Fruit fly (Drosophila melanogaster) whole organism, embryonic: ENCODE data around the gene Drsl1.

Source experiments
- Aef1 ChIP-seq: fragments of 200-800 bp; sonication (Bioruptor generic); IDR thresholded peaks from 3 replicates; pipeline ENCODE4 v1.3.6; 2022; ENCODE audit warnings: missing biosample characterization, missing genetic modification characterization
- Asciz ChIP-seq: fragments of 200-800 bp; sonication (Bioruptor generic); optimal IDR thresholded peaks from 2 replicates; lab custom pipeline; 2017; ENCODE audit warnings: missing biosample characterization, mild to moderate bottlenecking, missing genetic modification characterization, missing genetic modification reagents
- Blimp-1 ChIP-seq: fragments of 200-800 bp; sonication (Bioruptor generic); optimal IDR thresholded peaks from 3 replicates; lab custom pipeline; 2018; ENCODE audit warnings: missing biosample characterization, missing genetic modification characterization, mild to moderate bottlenecking, moderate library complexity, missing genetic modification reagents
- C15 ChIP-seq: fragments of 200-800 bp; sonication (Bioruptor generic); IDR thresholded peaks from 3 replicates; pipeline ENCODE4 v1.3.6; 2022; ENCODE audit warnings: missing biosample characterization, missing genetic modification characterization
- CG10543 ChIP-seq: fragments of 200-800 bp; sonication (Bioruptor generic); optimal IDR thresholded peaks from 3 replicates; lab custom pipeline; 2017; ENCODE audit warnings: missing biosample characterization, mild to moderate bottlenecking, missing genetic modification characterization, moderate library complexity
- CG10565 ChIP-seq: fragments of 200-800 bp; sonication (Bioruptor generic); optimal IDR thresholded peaks from 3 replicates; lab custom pipeline; 2016; ENCODE audit warnings: missing biosample characterization, mild to moderate bottlenecking, missing genetic modification characterization
- CG11247 ChIP-seq: fragments of 200-800 bp; sonication (Bioruptor generic); IDR thresholded peaks from 2 replicates; pipeline ENCODE4 v1.3.6; 2022; ENCODE audit warnings: missing biosample characterization, missing genetic modification characterization
- CG12071 ChIP-seq: fragments of 200-800 bp; sonication (Bioruptor generic); optimal IDR thresholded peaks from 3 replicates; lab custom pipeline; 2018; ENCODE audit warnings: missing biosample characterization, mild to moderate bottlenecking, missing genetic modification characterization
- CG12155 ChIP-seq: fragments of 200-800 bp; sonication (Bioruptor generic); optimal IDR thresholded peaks from 3 replicates; lab custom pipeline; 2016; ENCODE audit warnings: missing biosample characterization, missing genetic modification characterization
- CG12219 ChIP-seq: fragments of 200-800 bp; sonication (Bioruptor generic); optimal IDR thresholded peaks from 3 replicates; lab custom pipeline; 2018; ENCODE audit warnings: missing biosample characterization, mild to moderate bottlenecking, missing genetic modification characterization
- CG1233 ChIP-seq: fragments of 200-800 bp; sonication (Bioruptor generic); optimal IDR thresholded peaks from 4 replicates; lab custom pipeline; 2018; ENCODE audit warnings: missing biosample characterization, mild to moderate bottlenecking, missing genetic modification characterization
- CG13287 ChIP-seq: fragments of 200-800 bp; sonication (Bioruptor generic); IDR thresholded peaks from 2 replicates; pipeline ENCODE4 v1.3.6; 2022; ENCODE audit warnings: missing biosample characterization, missing genetic modification characterization; ENCODE audit not compliant: partially characterized antibody
- CG17186 ChIP-seq: fragments of 200-800 bp; sonication (Bioruptor generic); optimal IDR thresholded peaks from 3 replicates; lab custom pipeline; 2017; ENCODE audit warnings: missing biosample characterization, missing genetic modification reagents, missing genetic modification characterization
- CG2202 ChIP-seq: fragments of 200-800 bp; sonication (Bioruptor generic); optimal IDR thresholded peaks from 2 replicates; lab custom pipeline; 2018; ENCODE audit warnings: missing biosample characterization, mild to moderate bottlenecking, missing genetic modification characterization
- CG32532 ChIP-seq: fragments of 200-800 bp; sonication (Bioruptor generic); IDR thresholded peaks from 2 replicates; pipeline ENCODE4 v1.3.6; 2022; ENCODE audit warnings: missing biosample characterization, missing genetic modification characterization
- CG33557 ChIP-seq: fragments of 200-800 bp; sonication (Bioruptor generic); optimal IDR thresholded peaks from 2 replicates; lab custom pipeline; 2019; ENCODE audit warnings: missing biosample characterization, mild to moderate bottlenecking, missing genetic modification characterization, moderate library complexity
- CG3407 ChIP-seq: fragments of 200-800 bp; sonication (Bioruptor generic); optimal IDR thresholded peaks from 2 replicates; lab custom pipeline; 2018; ENCODE audit warnings: missing biosample characterization, mild to moderate bottlenecking, missing genetic modification characterization
- CG4282 ChIP-seq: fragments of 200-800 bp; sonication (Bioruptor generic); optimal IDR thresholded peaks from 2 replicates; lab custom pipeline; 2016; ENCODE audit warnings: missing biosample characterization, missing genetic modification characterization
- CG4360 ChIP-seq: fragments of 200-800 bp; sonication (Bioruptor generic); IDR thresholded peaks from 2 replicates; pipeline ENCODE4 v1.3.6; 2022; ENCODE audit warnings: missing biosample characterization, missing genetic modification characterization
- CG6765 ChIP-seq: fragments of 200-800 bp; sonication (Bioruptor generic); optimal IDR thresholded peaks from 3 replicates; lab custom pipeline; 2017; ENCODE audit warnings: missing biosample characterization, mild to moderate bottlenecking, missing genetic modification characterization
- CG7839 ChIP-seq: fragments of 200-800 bp; sonication (Bioruptor generic); optimal IDR thresholded peaks from 3 replicates; lab custom pipeline; 2018; ENCODE audit warnings: missing biosample characterization, mild to moderate bottlenecking, missing genetic modification characterization, moderate library complexity
- CG8924 ChIP-seq: fragments of 200-800 bp; optimal IDR thresholded peaks from 3 replicates; lab custom pipeline; 2019; ENCODE audit warnings: missing biosample characterization, mild to moderate bottlenecking, missing genetic modification characterization, moderate library complexity
- CG9437 ChIP-seq: fragments of 200-800 bp; sonication (Bioruptor generic); optimal IDR thresholded peaks from 2 replicates; lab custom pipeline; 2018; ENCODE audit warnings: missing biosample characterization, mild to moderate bottlenecking, missing genetic modification characterization
- Camta ChIP-seq: fragments of 200-800 bp; sonication (Bioruptor generic); optimal IDR thresholded peaks from 2 replicates; lab custom pipeline; 2016; ENCODE audit warnings: missing biosample characterization, missing genetic modification characterization
- CkIIα-i1 ChIP-seq: fragments of 200-800 bp; sonication (Bioruptor generic); IDR thresholded peaks from 2 replicates; pipeline ENCODE4 v1.3.6; 2022; ENCODE audit warnings: missing biosample characterization, missing genetic modification characterization
- Deaf1 ChIP-seq: fragments of 200-800 bp; optimal IDR thresholded peaks from 3 replicates; lab custom pipeline; 2019; ENCODE audit warnings: missing biosample characterization, mild to moderate bottlenecking, missing genetic modification characterization, moderate library complexity
- Dip3 ChIP-seq: fragments of 200-800 bp; sonication (Bioruptor generic); optimal IDR thresholded peaks from 3 replicates; lab custom pipeline; 2016; ENCODE audit warnings: missing biosample characterization, missing genetic modification characterization
- Ets97D ChIP-seq: fragments of 200-800 bp; sonication (Bioruptor generic); optimal IDR thresholded peaks from 3 replicates; lab custom pipeline; 2016; ENCODE audit warnings: missing biosample characterization, missing genetic modification characterization
- Hmr ChIP-seq: fragments of 200-800 bp; sonication (Bioruptor generic); optimal IDR thresholded peaks from 3 replicates; lab custom pipeline; 2017; ENCODE audit warnings: mild to moderate bottlenecking, missing biosample characterization, missing genetic modification reagents, missing genetic modification characterization
- Hsf ChIP-seq: fragments of 200-800 bp; sonication (Bioruptor generic); optimal IDR thresholded peaks from 3 replicates; lab custom pipeline; 2016; ENCODE audit warnings: missing biosample characterization, missing genetic modification characterization
- Mrtf ChIP-seq: fragments of 200-800 bp; sonication (Bioruptor generic); IDR thresholded peaks from 3 replicates; pipeline ENCODE4 v1.3.6; 2022; ENCODE audit warnings: missing biosample characterization, missing genetic modification characterization
- Myb ChIP-seq: fragments of 200-800 bp; sonication (Bioruptor generic); optimal IDR thresholded peaks from 2 replicates; lab custom pipeline; 2016; ENCODE audit warnings: missing biosample characterization, missing genetic modification characterization
- Opbp ChIP-seq: fragments of 200-800 bp; sonication (Bioruptor generic); IDR thresholded peaks from 3 replicates; pipeline ENCODE4 v1.3.6; 2022; ENCODE audit warnings: missing biosample characterization, missing genetic modification characterization; ENCODE audit not compliant: partially characterized antibody
- Ptx1 ChIP-seq: fragments of 200-800 bp; sonication (Bioruptor generic); IDR thresholded peaks from 2 replicates; pipeline ENCODE4 v1.3.6; 2022; ENCODE audit warnings: missing biosample characterization, missing genetic modification characterization
- Sry-β ChIP-seq: fragments of 200-800 bp; sonication (Bioruptor generic); optimal IDR thresholded peaks from 2 replicates; lab custom pipeline; 2018; ENCODE audit warnings: missing biosample characterization, mild to moderate bottlenecking, missing genetic modification characterization, moderate library complexity
- TFAM ChIP-seq: fragments of 200-800 bp; sonication (Bioruptor generic); optimal IDR thresholded peaks from 2 replicates; lab custom pipeline; 2017; ENCODE audit warnings: missing biosample characterization, missing genetic modification characterization, inconsistent platforms
- ato ChIP-seq: fragments of 200-800 bp; sonication (Bioruptor generic); IDR thresholded peaks from 2 replicates; pipeline ENCODE4 v1.3.6; 2022; ENCODE audit warnings: missing biosample characterization, missing genetic modification characterization; ENCODE audit not compliant: partially characterized antibody
- bcd ChIP-seq: fragments of 200-800 bp; sonication (Bioruptor generic); optimal IDR thresholded peaks from 2 replicates; lab custom pipeline; 2017; ENCODE audit warnings: missing biosample characterization, mild to moderate bottlenecking, missing genetic modification characterization
- exex ChIP-seq: fragments of 200-800 bp; sonication (Bioruptor generic); optimal IDR thresholded peaks from 4 replicates; lab custom pipeline; 2018; ENCODE audit warnings: missing biosample characterization, mild to moderate bottlenecking, missing genetic modification characterization, moderate library complexity
- hb ChIP-seq: fragments of 200-800 bp; sonication (Bioruptor generic); IDR thresholded peaks from 3 replicates; pipeline ENCODE4 v1.3.6; 2022; ENCODE audit warnings: missing biosample characterization, missing genetic modification characterization; ENCODE audit not compliant: partially characterized antibody
- insv ChIP-seq, 2 experiments: fragments of 200-800 bp; sonication (Bioruptor generic); optimal IDR thresholded peaks; 3 replicates each; lab custom pipeline; 2016 to 2018; ENCODE audit warnings: missing biosample characterization in 2 of 2, missing genetic modification characterization in 2 of 2
- inv ChIP-seq: fragments of 200-800 bp; sonication (Bioruptor generic); IDR thresholded peaks from 2 replicates; pipeline ENCODE4 v1.3.6; 2022; ENCODE audit warnings: missing biosample characterization, missing genetic modification characterization; ENCODE audit not compliant: partially characterized antibody
- luna ChIP-seq: fragments of 200-800 bp; sonication (Bioruptor generic); optimal IDR thresholded peaks from 2 replicates; lab custom pipeline; 2016; ENCODE audit warnings: missing biosample characterization, missing genetic modification characterization
- phol ChIP-seq: fragments of 200-800 bp; sonication (Bioruptor generic); optimal IDR thresholded peaks from 3 replicates; lab custom pipeline; 2018; ENCODE audit warnings: missing biosample characterization, mild to moderate bottlenecking, missing genetic modification characterization, moderate library complexity
- psq ChIP-seq: fragments of 200-800 bp; sonication (Bioruptor generic); optimal IDR thresholded peaks from 2 replicates; lab custom pipeline; 2017; ENCODE audit warnings: missing biosample characterization, missing genetic modification characterization
- sr ChIP-seq: fragments of 200-800 bp; sonication (Bioruptor generic); IDR thresholded peaks from 3 replicates; pipeline ENCODE4 v1.3.6; 2022; ENCODE audit warnings: missing biosample characterization, missing genetic modification characterization
- sug ChIP-seq: fragments of 200-800 bp; optimal IDR thresholded peaks from 2 replicates; lab custom pipeline; 2019; ENCODE audit warnings: missing biosample characterization, mild to moderate bottlenecking, missing genetic modification characterization, moderate library complexity
- unpg ChIP-seq: fragments of 200-800 bp; sonication (Bioruptor generic); optimal IDR thresholded peaks from 3 replicates; lab custom pipeline; 2018; ENCODE audit warnings: missing biosample characterization, mild to moderate bottlenecking, missing genetic modification characterization, moderate library complexity
- usp ChIP-seq: fragments of >200 bp; optimal IDR thresholded peaks from 2 replicates; lab custom pipeline; 2017; ENCODE audit warnings: missing biosample characterization, missing genetic modification characterization

Gene Drsl1

dm6 chr3L:3301171-3301738 lies 34.3 kb downstream of the Drsl1 start (continued):
- TF ChIP-seq Aef1 (GFP tag; lab: Robert Waterston, UW) (peak; percentile 89), Ptx1 (GFP tag; lab: Robert Waterston, UW) (peak; percentile 93), Myb (GFP tag; lab: Kevin White, UChicago) (peak; percentile 68), CG9437 (GFP tag; lab: Kevin White, UChicago) (peak; percentile 87), Hsf (GFP tag; lab: Kevin White, UChicago) (peak; percentile 93), CG33557 (GFP tag; lab: Kevin White, UChicago) (peak; percentile 68), Deaf1 (tag; lab: Kevin White, UChicago) (peak; percentile 77), CG4360 (GFP tag; lab: Robert Waterston, UW) (peak; percentile 18; the same call in 1 of the 2 replicates), CG32532 (peak; percentile 89), Hmr (GFP tag; lab: Kevin White, UChicago) (peak; percentile 94), CG17186 (GFP tag; lab: Kevin White, UChicago) (peak; percentile 20), CG3407 (GFP tag; lab: Kevin White, UChicago) (peak; percentile 85), exex (peak; percentile 100), CG7839 (tag; lab: Kevin White, UChicago) (peak; percentile 95), Sry-β (GFP tag; lab: Kevin White, UChicago) (peak; percentile 28), unpg (peak; percentile 94), CG11247 (GFP tag; lab: Robert Waterston, UW) (peak; percentile 85), Asciz (peak; percentile 91), CG12219 (peak; percentile 92), sug (peak; percentile 89), CG10543 (GFP tag; lab: Kevin White, UChicago) (peak; percentile 83), Camta (peak; percentile 89), phol (tag; lab: Kevin White, UChicago) (peak; percentile 91), CG2202 (peak; percentile 79), Dip3 (GFP tag; lab: Kevin White, UChicago) (peak; percentile 83), sr (GFP tag; lab: Robert Waterston, UW) (no peak; the same call in 2 of the 3 replicates), bcd (GFP tag; lab: Kevin White, UChicago) (peak; percentile 88), insv (GFP tag; optimal IDR thresholded peaks at IDR 0.05; lab: Kevin White, UChicago) (peak in 1 of 2 experiments; percentile 27), Mrtf (GFP tag; lab: Robert Waterston, UW) (peak; percentile 86), CG12155 (GFP tag; lab: Kevin White, UChicago) (peak; percentile 84), Blimp-1 (peak; percentile 91), TFAM (GFP tag; lab: Kevin White, UChicago) (no peak), luna (GFP tag; lab: Kevin White, UChicago) (peak; percentile 70), Ets97D (peak; percentile 69), CG12071 (GFP tag; lab: Kevin White, UChicago) (peak; percentile 89), usp (no peak), inv (GFP tag; lab: Robert Waterston, UW) (no peak), C15 (peak; percentile 80; the same call in 2 of the 3 replicates), CG13287 (GFP tag; lab: Robert Waterston, UW) (no peak; the same call in 1 of the 2 replicates), CkIIα-i1 (GFP tag; lab: Robert Waterston, UW) (no peak), CG6765 (GFP tag; lab: Kevin White, UChicago) (peak; percentile 85), CG4282 (GFP tag; lab: Kevin White, UChicago) (peak; percentile 53), CG8924 (tag; lab: Kevin White, UChicago) (peak; percentile 96), ato (GFP tag; lab: Robert Waterston, UW) (no peak), CG10565 (GFP tag; lab: Kevin White, UChicago) (peak; percentile 56), Opbp (GFP tag; lab: Robert Waterston, UW) (no peak), psq (GFP tag; lab: Kevin White, UChicago) (peak; percentile 60), hb (GFP tag; lab: Robert Waterston, UW) (no peak), CG1233 (GFP tag; lab: Kevin White, UChicago) (peak; percentile 90)
